Worm (Caenorhabditis elegans) whole organism, L1 larva: ENCODE data around the gene cal-1.

Experiments used
- C16A3.4 ChIP-seq: fragments of 150-350 bp; optimal IDR thresholded peaks from 2 replicates; lab custom pipeline; 2014; ENCODE audit warnings: missing biosample characterization, missing genetic modification characterization
- F16B12.6 ChIP-seq: fragments of 150-350 bp; optimal IDR thresholded peaks from 2 replicates; lab custom pipeline; 2014; ENCODE audit warnings: missing biosample characterization, missing genetic modification characterization
- ama-1 ChIP-seq: fragments of 150-350 bp; optimal IDR thresholded peaks from 2 replicates; lab custom pipeline; 2014
- blmp-1 ChIP-seq: fragments of 150-350 bp; optimal IDR thresholded peaks from 2 replicates; lab custom pipeline; 2014; ENCODE audit warnings: missing biosample characterization, missing genetic modification characterization
- ceh-63 ChIP-seq: fragments of 200-800 bp; sonication (Bioruptor generic); optimal IDR thresholded peaks from 2 replicates; lab custom pipeline; 2018; ENCODE audit warnings: mild to moderate bottlenecking, missing genetic modification characterization, missing compliant biosample characterization
- ceh-8 ChIP-seq: fragments of 200-800 bp; sonication (Bioruptor generic); optimal IDR thresholded peaks from 2 replicates; lab custom pipeline; 2018; ENCODE audit warnings: mild to moderate bottlenecking, missing genetic modification characterization, moderate library complexity, missing compliant biosample characterization
- ceh-82 ChIP-seq, 3 experiments: fragments of 150-350 bp in 1 of 3; sonication (generic microtip) in 2 of 3; optimal IDR thresholded peaks; 2 replicates each; lab custom pipeline; 2014 to 2017; ENCODE audit warnings: missing biosample characterization in 3 of 3, missing genetic modification characterization in 3 of 3
- ceh-90 ChIP-seq: sonication (generic microtip); optimal IDR thresholded peaks from 2 replicates; lab custom pipeline; 2016; ENCODE audit warnings: missing genetic modification characterization, missing compliant biosample characterization
- ces-1 ChIP-seq: fragments of 150-350 bp; optimal IDR thresholded peaks from 2 replicates; lab custom pipeline; 2014; ENCODE audit warnings: missing biosample characterization, missing genetic modification reagents, missing genetic modification characterization
- dpl-1 ChIP-seq, 3 experiments: fragments of 150-350 bp in 2 of 3; sonication (generic microtip) in 1 of 3; optimal IDR thresholded peaks; 2 replicates each; lab custom pipeline; 2014 to 2017; ENCODE audit warnings: missing biosample characterization in 3 of 3, missing genetic modification characterization in 3 of 3, missing genetic modification reagents in 3 of 3
- efl-1 ChIP-seq, 4 experiments: fragments of 150-350 bp; optimal IDR thresholded peaks in 3 of 4; peaks in 1 of 4; 1 replicate in 1 of 4; 2 replicates in 3 of 4; lab custom pipeline; 2014; ENCODE audit warnings: missing biosample characterization in 2 of 4, missing genetic modification characterization in 2 of 4, missing genetic modification reagents in 2 of 4
- egl-27 ChIP-seq, 2 experiments: fragments of 150-350 bp in 1 of 2; sonication (generic microtip); optimal IDR thresholded peaks; 3 replicates each; lab custom pipeline; 2017 to 2018; ENCODE audit warnings: missing biosample characterization in 2 of 2, missing genetic modification characterization in 2 of 2, missing genetic modification reagents in 2 of 2
- elt-2 ChIP-seq: sonication (generic microtip); optimal IDR thresholded peaks from 2 replicates; lab custom pipeline; 2016; ENCODE audit warnings: missing genetic modification characterization, mild to moderate bottlenecking, inconsistent platforms, missing compliant biosample characterization, missing genetic modification reagents
- elt-3 ChIP-seq, 6 experiments: fragments of 150-350 bp in 1 of 6; sonication (generic microtip); optimal IDR thresholded peaks; 2 replicates each; lab custom pipeline; 2017 to 2018; ENCODE audit warnings: missing biosample characterization in 6 of 6, missing genetic modification characterization in 6 of 6, inconsistent platforms in 1 of 6
- ets-5 ChIP-seq: fragments of 200-800 bp; sonication (Bioruptor generic); IDR thresholded peaks from 2 replicates; pipeline ENCODE4 v1.3.6; 2022; ENCODE audit warnings: missing genetic modification characterization, missing compliant biosample characterization
- fkh-4 ChIP-seq: sonication (generic microtip); optimal IDR thresholded peaks from 2 replicates; lab custom pipeline; 2016; ENCODE audit warnings: missing compliant biosample characterization, missing genetic modification characterization, borderline replicate concordance
- fkh-8 ChIP-seq: sonication (generic microtip); optimal IDR thresholded peaks from 2 replicates; lab custom pipeline; 2016; ENCODE audit warnings: mild to moderate bottlenecking, missing genetic modification characterization, missing compliant biosample characterization
- hlh-17 ChIP-seq: fragments of 200-800 bp; sonication (Bioruptor generic); optimal IDR thresholded peaks from 2 replicates; lab custom pipeline; 2018; ENCODE audit warnings: missing genetic modification characterization, mild to moderate bottlenecking, missing compliant biosample characterization, moderate library complexity, borderline replicate concordance
- hlh-4 ChIP-seq: sonication (generic microtip); optimal IDR thresholded peaks from 2 replicates; lab custom pipeline; 2016; ENCODE audit warnings: mild to moderate bottlenecking, missing genetic modification characterization, missing compliant biosample characterization
- hpl-2 ChIP-seq: fragments of 150-350 bp; optimal IDR thresholded peaks from 2 replicates; lab custom pipeline; 2014; ENCODE audit warnings: missing biosample characterization, missing genetic modification reagents, missing genetic modification characterization
- irx-1 ChIP-seq: sonication (generic microtip); optimal IDR thresholded peaks from 2 replicates; lab custom pipeline; 2016; ENCODE audit warnings: missing genetic modification characterization, missing compliant biosample characterization
- isw-1 ChIP-seq: fragments of 200-800 bp; sonication (Bioruptor generic); IDR thresholded peaks from 2 replicates; pipeline ENCODE4 v1.3.6; 2022; ENCODE audit warnings: missing genetic modification characterization, missing compliant biosample characterization
- jun-1 ChIP-seq: fragments of 150-350 bp; optimal IDR thresholded peaks from 2 replicates; lab custom pipeline; 2014; ENCODE audit warnings: missing biosample characterization, missing genetic modification reagents, missing genetic modification characterization
- lin-13 ChIP-seq: fragments of 150-350 bp; optimal IDR thresholded peaks from 2 replicates; lab custom pipeline; 2014; ENCODE audit warnings: missing biosample characterization, missing genetic modification reagents, missing genetic modification characterization
- lin-15B ChIP-seq: fragments of 150-350 bp; sonication (generic microtip); optimal IDR thresholded peaks from 3 replicates; lab custom pipeline; 2014; ENCODE audit warnings: missing biosample characterization, missing genetic modification characterization
- lin-35 ChIP-seq, 2 experiments: fragments of 150-350 bp; optimal IDR thresholded peaks; 2 replicates each; lab custom pipeline; 2014; ENCODE audit warnings: missing biosample characterization in 2 of 2, missing genetic modification characterization in 2 of 2, missing genetic modification reagents in 2 of 2
- lsy-2 ChIP-seq, 2 experiments: fragments of 150-350 bp; optimal IDR thresholded peaks; 2 replicates each; lab custom pipeline; 2014; ENCODE audit warnings: missing biosample characterization in 2 of 2, missing genetic modification characterization in 2 of 2
- mdl-1 ChIP-seq, 2 experiments: fragments of 150-350 bp; optimal IDR thresholded peaks; 2 replicates each; lab custom pipeline; 2014 to 2017; ENCODE audit warnings: missing biosample characterization in 2 of 2, missing genetic modification characterization in 2 of 2, inconsistent platforms in 1 of 2
- mef-2 ChIP-seq: fragments of 150-350 bp; optimal IDR thresholded peaks from 2 replicates; lab custom pipeline; 2014; ENCODE audit warnings: missing biosample characterization, missing genetic modification characterization
- mep-1 ChIP-seq: fragments of 150-350 bp; optimal IDR thresholded peaks from 2 replicates; lab custom pipeline; 2014; ENCODE audit warnings: missing biosample characterization, missing genetic modification characterization
- nhr-20 ChIP-seq: sonication (generic microtip); optimal IDR thresholded peaks from 2 replicates; lab custom pipeline; 2016; ENCODE audit warnings: mild to moderate bottlenecking, missing genetic modification characterization, missing compliant biosample characterization
- nhr-237 ChIP-seq: fragments of 150-350 bp; optimal IDR thresholded peaks from 2 replicates; lab custom pipeline; 2014; ENCODE audit warnings: missing biosample characterization, missing genetic modification characterization
- nhr-71 ChIP-seq: sonication (generic microtip); optimal IDR thresholded peaks from 2 replicates; lab custom pipeline; 2016; ENCODE audit warnings: mild to moderate bottlenecking, missing genetic modification characterization, moderate library complexity, missing compliant biosample characterization
- nhr-76 ChIP-seq: sonication (generic microtip); optimal IDR thresholded peaks from 2 replicates; lab custom pipeline; 2017; ENCODE audit warnings: missing biosample characterization, missing genetic modification characterization
- nhr-77 ChIP-seq: fragments of 150-350 bp; optimal IDR thresholded peaks from 2 replicates; lab custom pipeline; 2014; ENCODE audit warnings: missing biosample characterization, missing genetic modification characterization
- nhr-85 ChIP-seq: sonication (generic microtip); peaks from one replicate; lab custom pipeline; 2016; ENCODE audit warnings: missing genetic modification characterization, inconsistent platforms, missing compliant biosample characterization
- pag-3 ChIP-seq: sonication (generic microtip); optimal IDR thresholded peaks from 2 replicates; lab custom pipeline; 2017; ENCODE audit warnings: missing genetic modification characterization, mild to moderate bottlenecking, missing compliant biosample characterization, antibody characterized with exemption, borderline replicate concordance; ENCODE audit not compliant: insufficient read depth
- pqm-1 ChIP-seq: sonication (generic microtip); optimal IDR thresholded peaks from 3 replicates; lab custom pipeline; 2017; ENCODE audit warnings: missing biosample characterization, missing genetic modification characterization
- rnt-1 ChIP-seq: sonication (generic microtip); optimal IDR thresholded peaks from 2 replicates; lab custom pipeline; 2016; ENCODE audit warnings: mild to moderate bottlenecking, missing genetic modification characterization, moderate library complexity, missing compliant biosample characterization
- skn-1 ChIP-seq: fragments of 150-350 bp; optimal IDR thresholded peaks from 2 replicates; lab custom pipeline; 2014; ENCODE audit warnings: missing biosample characterization, missing genetic modification characterization
- snu-23 ChIP-seq: sonication (generic microtip); optimal IDR thresholded peaks from 2 replicates; lab custom pipeline; 2016; ENCODE audit warnings: missing genetic modification characterization, missing compliant biosample characterization
- sptf-1 ChIP-seq: fragments of 150-350 bp; optimal IDR thresholded peaks from 2 replicates; lab custom pipeline; 2014; ENCODE audit warnings: missing biosample characterization, missing genetic modification characterization
- swsn-7 ChIP-seq: sonication (generic microtip); optimal IDR thresholded peaks from 2 replicates; lab custom pipeline; 2016; ENCODE audit warnings: missing genetic modification characterization, missing compliant biosample characterization
- tbx-2 ChIP-seq: sonication (generic microtip); optimal IDR thresholded peaks from 2 replicates; lab custom pipeline; 2016; ENCODE audit warnings: missing genetic modification characterization, missing compliant biosample characterization
- unc-130 ChIP-seq: fragments of 150-350 bp; optimal IDR thresholded peaks from 2 replicates; lab custom pipeline; 2017; ENCODE audit warnings: missing biosample characterization, missing genetic modification characterization, inconsistent platforms
- unc-30 ChIP-seq: sonication (generic microtip); optimal IDR thresholded peaks from 2 replicates; lab custom pipeline; 2017; ENCODE audit warnings: missing biosample characterization, missing genetic modification characterization
- vab-15 ChIP-seq: sonication (generic microtip); optimal IDR thresholded peaks from 2 replicates; lab custom pipeline; 2017; ENCODE audit warnings: missing genotype, mild to moderate bottlenecking, missing genetic modification characterization, missing compliant biosample characterization
- xbp-1 ChIP-seq: sonication (generic microtip); optimal IDR thresholded peaks from 2 replicates; lab custom pipeline; 2016; ENCODE audit warnings: missing genetic modification characterization, missing compliant biosample characterization
- ztf-11 ChIP-seq, 2 experiments: sonication (generic microtip); optimal IDR thresholded peaks; 2 replicates each; lab custom pipeline; 2016 to 2017; ENCODE audit warnings: missing genetic modification characterization in 2 of 2, missing biosample characterization in 1 of 2, missing compliant biosample characterization in 1 of 2
- ztf-4 ChIP-seq: fragments of 150-350 bp; optimal IDR thresholded peaks from 2 replicates; lab custom pipeline; 2014; ENCODE audit warnings: missing biosample characterization, missing genetic modification characterization

The cal-1 gene

ce11 chrV:12556904-12557303, 39.9 kb upstream of the cal-1 start (continued):
- no peak for TF ChIP-seq swsn-7
- no peak for TF ChIP-seq ceh-90 (tag; lab: Kevin White, UChicago)
- TF ChIP-seq egl-27 (tag; optimal IDR thresholded peaks at IDR 0.05; lab: Kevin White, UChicago): no peak
- no peak for TF ChIP-seq rnt-1 (tag; lab: Kevin White, UChicago)
- TF ChIP-seq F16B12.6: no peak
- no peak for TF ChIP-seq ztf-11 (tag; optimal IDR thresholded peaks at IDR 0.05; lab: Kevin White, UChicago)
- no peak for TF ChIP-seq jun-1
- no peak for TF ChIP-seq ceh-63 (GFP tag; lab: Kevin White, UChicago)
- TF ChIP-seq ceh-8 (GFP tag; lab: Kevin White, UChicago): no peak
- no peak for TF ChIP-seq lsy-2 (tag; optimal IDR thresholded peaks at IDR 0.05; lab: Kevin White, UChicago)
- TF ChIP-seq sptf-1 (tag; lab: Kevin White, UChicago): no peak
- peak; percentile 25 for TF ChIP-seq snu-23 (GFP tag; lab: Kevin White, UChicago)
- no peak for TF ChIP-seq nhr-77
- no peak for TF ChIP-seq C16A3.4 (tag; lab: Kevin White, UChicago)
- TF ChIP-seq irx-1 (tag; lab: Kevin White, UChicago): no peak
- TF ChIP-seq hlh-4 (tag; lab: Kevin White, UChicago): no peak
- no peak for TF ChIP-seq ama-1 (lab: Kevin White, UChicago)
- peak; percentile 63 for TF ChIP-seq tbx-2 (tag; lab: Kevin White, UChicago)
- no peak for TF ChIP-seq mef-2 (tag; lab: Kevin White, UChicago)
- TF ChIP-seq elt-2 (tag; lab: Kevin White, UChicago): no peak
- no peak for TF ChIP-seq fkh-8
- no peak for TF ChIP-seq lin-13 (GFP tag; lab: Kevin White, UChicago)
- TF ChIP-seq nhr-85 (tag; lab: Kevin White, UChicago): peak; percentile 92
- TF ChIP-seq ceh-82 (tag; optimal IDR thresholded peaks at IDR 0.05; lab: Kevin White, UChicago): no peak
- TF ChIP-seq xbp-1 (tag; lab: Kevin White, UChicago): no peak
- TF ChIP-seq skn-1 (tag; lab: Kevin White, UChicago): no peak
- peak; percentile 22 for TF ChIP-seq mep-1
- no peak for TF ChIP-seq unc-30 (tag; lab: Kevin White, UChicago)
- TF ChIP-seq ces-1 (GFP tag; lab: Kevin White, UChicago): no peak
- peak in 1 of 3 experiments; percentile 6 for TF ChIP-seq dpl-1 (GFP tag; optimal IDR thresholded peaks at IDR 0.05; lab: Kevin White, UChicago)
- peak; percentile 10 to 90 (median 75) for TF ChIP-seq elt-3 (tag; optimal IDR thresholded peaks at IDR 0.05; lab: Kevin White, UChicago)
- no peak for TF ChIP-seq nhr-237
- no peak for TF ChIP-seq lin-15B (tag; lab: Kevin White, UChicago)
- no peak for TF ChIP-seq pqm-1 (tag; lab: Kevin White, UChicago)
- TF ChIP-seq fkh-4 (tag; lab: Kevin White, UChicago): no peak
- no peak for TF ChIP-seq ets-5 (GFP tag; lab: Robert Waterston, UW)
- TF ChIP-seq vab-15: no peak
- TF ChIP-seq nhr-76 (tag; lab: Kevin White, UChicago): no peak
- TF ChIP-seq unc-130 (tag; lab: Kevin White, UChicago): peak; percentile 39
- peak in 1 of 2 experiments; percentile 23 for TF ChIP-seq mdl-1 (tag; optimal IDR thresholded peaks at IDR 0.05; lab: Kevin White, UChicago)
- TF ChIP-seq lin-35 (GFP tag; optimal IDR thresholded peaks at IDR 0.05; lab: Kevin White, UChicago): no peak
- TF ChIP-seq isw-1 (GFP tag; lab: Robert Waterston, UW): no peak
- no peak for TF ChIP-seq hlh-17 (GFP tag; lab: Kevin White, UChicago)
- TF ChIP-seq nhr-20 (tag; lab: Kevin White, UChicago): peak; percentile 61
- TF ChIP-seq pag-3 (tag; lab: Kevin White, UChicago): no peak
- no peak for TF ChIP-seq ztf-4 (tag; lab: Kevin White, UChicago)
- peak; percentile 87 for TF ChIP-seq blmp-1 (tag; lab: Kevin White, UChicago)
- peak; percentile 74 for TF ChIP-seq nhr-71
- no peak for TF ChIP-seq hpl-2 (GFP tag; lab: Kevin White, UChicago)
- no peak for TF ChIP-seq efl-1 (optimal IDR thresholded peaks at IDR 0.05; lab: Kevin White, UChicago)
- TF ChIP-seq efl-1 (GFP tag; optimal IDR thresholded peaks at IDR 0.05 in 1 of 2; lab: Kevin White, UChicago): no peak
- TF ChIP-seq, all 84 proteins: peak for 18
